Fruit fly (Drosophila melanogaster): Measurements from ENCODE around the gene CG13059.

- TF ChIP-seq CTCF (optimal IDR thresholded peaks at IDR 0.05): no peak
- no peak for TF ChIP-seq CG8478 (optimal IDR thresholded peaks at IDR 0.05)
These were observed 40.7 kb downstream of the CG13059 start for dm6 chr3L:16364182-16364581.

All from S2 (cell line).